Worm (Caenorhabditis elegans): ENCODE data around the gene F56D6.14.

- TF ChIP-seq nhr-12 (tag; optimal IDR thresholded peaks at IDR 0.05) (no peak), nhr-23 (tag; optimal IDR thresholded peaks at IDR 0.05) (no peak), skn-1 (tag; optimal IDR thresholded peaks at IDR 0.05) (no peak), lin-11 (tag; optimal IDR thresholded peaks at IDR 0.05) (no peak), nhr-11 (tag; optimal IDR thresholded peaks at IDR 0.05) (no peak), snpc-4 (tag; optimal IDR thresholded peaks at IDR 0.05) (no peak), ceh-82 (tag; optimal IDR thresholded peaks at IDR 0.05) (no peak), nhr-77 (tag; optimal IDR thresholded peaks at IDR 0.05) (no peak), alr-1 (tag; optimal IDR thresholded peaks at IDR 0.05) (no peak), nhr-237 (tag; optimal IDR thresholded peaks at IDR 0.05) (no peak), mdl-1 (tag; optimal IDR thresholded peaks at IDR 0.05) (no peak), sma-9 (GFP tag; optimal IDR thresholded peaks at IDR 0.05) (no peak), sma-9 (tag; optimal IDR thresholded peaks at IDR 0.05) (no peak), unc-39 (tag; optimal IDR thresholded peaks at IDR 0.05) (no peak), ztf-4 (tag; optimal IDR thresholded peaks at IDR 0.05) (no peak)
These were observed 4.9 kb upstream of the F56D6.14 start, which contains the start of gene F56D6.20 for ce11 chrIV:3912598-3912997.

Data from whole organism, L2 larva.